Fruit fly (Drosophila melanogaster): ENCODE measurements around the gene nis.

Gene nis

dm6 chr2L:1617712-1618111 lies 30.8 kb upstream of the nis start:
- TF ChIP-seq bsh (GFP tag; optimal IDR thresholded peaks at IDR 0.05) (peak in 1 of 2 experiments; percentile 10), CG10321 (GFP tag; IDR thresholded peaks at IDR 0.05) (0 out of 2 replicates have a peak, but pooled peaks have one; percentile 13), CG34224 (GFP tag; IDR thresholded peaks at IDR 0.05; ENCODE audit: partially characterized antibody) (peak; percentile 11; the same call in 1 of the 3 replicates), Ets65A (GFP tag) (peak; percentile 96), Med (GFP tag) (peak; percentile 20), ewg (GFP tag; optimal IDR thresholded peaks at IDR 0.05) (peak; percentile 94), CG9932 (GFP tag; IDR thresholded peaks at IDR 0.05) (no peak), CG17802 (tag; optimal IDR thresholded peaks at IDR 0.05) (no peak), Blimp-1 (GFP tag; optimal IDR thresholded peaks at IDR 0.05) (peak; percentile 58), YL-1 (GFP tag; optimal IDR thresholded peaks at IDR 0.05) (no peak), crol (GFP tag; IDR thresholded peaks at IDR 0.05) (peak; percentile 66), ci (GFP tag; IDR thresholded peaks at IDR 0.05) (0 out of 3 replicates have a peak, but pooled peaks have one; percentile 18), Ets97D (GFP tag; optimal IDR thresholded peaks at IDR 0.05) (peak; percentile 14), CG3726 (GFP tag; IDR thresholded peaks at IDR 0.05) (no peak), CG12071 (GFP tag; optimal IDR thresholded peaks at IDR 0.05) (no peak), CG11247 (GFP tag; IDR thresholded peaks at IDR 0.05) (no peak), Trl (optimal IDR thresholded peaks at IDR 0.05) (peak; percentile 59 to 79), Trl (GFP tag; optimal IDR thresholded peaks at IDR 0.05) (no peak), Lpt (GFP tag; optimal IDR thresholded peaks at IDR 0.05) (no peak), CG1832 (GFP tag; optimal IDR thresholded peaks at IDR 0.05) (peak; percentile 63), chinmo (GFP tag; IDR thresholded peaks at IDR 0.05; ENCODE audit: partially characterized antibody) (0 out of 4 replicates have a peak, but pooled peaks have one; percentile 45), slbo (GFP tag; IDR thresholded peaks at IDR 0.05) (0 out of 2 replicates have a peak, but pooled peaks have one; percentile 6), seq (GFP tag; IDR thresholded peaks at IDR 0.05) (peak; percentile 67), Rx (GFP tag; IDR thresholded peaks at IDR 0.05) (no peak), CG6689 (GFP tag; IDR thresholded peaks at IDR 0.05) (0 out of 2 replicates have a peak, but pooled peaks have one; percentile 10), pros (GFP tag; optimal IDR thresholded peaks at IDR 0.05) (peak; percentile 53), nom (GFP tag; optimal IDR thresholded peaks at IDR 0.05) (peak; percentile 59)

DNA sequence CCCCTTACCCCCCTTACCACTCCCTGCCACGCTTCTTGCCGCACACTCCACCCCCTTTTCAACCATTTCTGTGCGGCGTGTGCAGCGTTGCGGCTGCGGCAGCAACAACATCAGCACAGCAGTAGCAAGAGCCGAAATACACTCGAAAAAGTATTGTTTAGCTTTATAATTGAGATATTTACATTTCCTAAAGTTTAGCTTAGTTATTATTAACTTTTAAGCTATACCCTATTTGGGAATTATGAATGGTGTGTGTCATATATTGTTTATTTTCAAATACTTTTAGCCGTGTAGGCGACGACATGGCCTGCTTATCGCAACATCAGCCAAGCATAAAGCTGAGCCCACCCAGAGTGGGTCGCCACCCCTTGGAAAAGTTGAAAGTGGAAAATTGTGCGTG lies 28.8 kb upstream of the nis start:
- TF ChIP-seq CG10366 (GFP tag; IDR thresholded peaks at IDR 0.05) (peak; percentile 54), CoRest (tag; optimal IDR thresholded peaks at IDR 0.05) (peak; percentile 53), CG16813 (GFP tag; IDR thresholded peaks at IDR 0.05; ENCODE audit: partially characterized antibody) (no peak), CG1529 (GFP tag; optimal IDR thresholded peaks at IDR 0.05) (peak; percentile 60), Dad (GFP tag; optimal IDR thresholded peaks at IDR 0.05) (peak; percentile 25), otp (GFP tag; IDR thresholded peaks at IDR 0.05) (peak; percentile 39; the same call in 1 of the 3 replicates), CG4360 (GFP tag; IDR thresholded peaks at IDR 0.05) (peak; percentile 68), hkb (optimal IDR thresholded peaks at IDR 0.05) (no peak), hkb (GFP tag; IDR thresholded peaks at IDR 0.05) (peak; percentile 77), CG34422 (GFP tag; IDR thresholded peaks at IDR 0.05) (peak; percentile 73), p53 (GFP tag; optimal IDR thresholded peaks at IDR 0.05) (no peak), crol (GFP tag; IDR thresholded peaks at IDR 0.05) (peak; percentile 89), Hand (GFP tag; optimal IDR thresholded peaks at IDR 0.05) (peak; percentile 66), hbn (GFP tag; IDR thresholded peaks at IDR 0.05; ENCODE audit: partially characterized antibody) (no peak), emc (GFP tag; optimal IDR thresholded peaks at IDR 0.05) (no peak), z (GFP tag; IDR thresholded peaks at IDR 0.05) (no peak), mirr (GFP tag; optimal IDR thresholded peaks at IDR 0.05) (no peak), HHEX (GFP tag; optimal IDR thresholded peaks at IDR 0.05) (peak; percentile 67), CG14667 (GFP tag; IDR thresholded peaks at IDR 0.05) (peak; percentile 69), dysf (GFP tag; IDR thresholded peaks at IDR 0.05) (peak; percentile 80), CG30403 (GFP tag; optimal IDR thresholded peaks at IDR 0.05) (peak; percentile 62), pho (GFP tag; optimal IDR thresholded peaks at IDR 0.05) (peak; percentile 40), fd64A (GFP tag; optimal IDR thresholded peaks at IDR 0.05) (no peak), tgo (GFP tag; IDR thresholded peaks at IDR 0.05) (peak; percentile 65), toy (GFP tag; IDR thresholded peaks at IDR 0.05) (no peak), tin (GFP tag; optimal IDR thresholded peaks at IDR 0.05) (peak; percentile 65), Chrac-16 (GFP tag; optimal IDR thresholded peaks at IDR 0.05) (peak; percentile 30)
